Fruit fly (Drosophila melanogaster) whole organism, embryonic: ENCODE measurements around the gene CG44362.

Source experiments
- Hand ChIP-seq: fragments of 200-800 bp; sonication (Bioruptor generic); optimal IDR thresholded peaks from 2 replicates; lab custom pipeline; 2017; ENCODE audit warnings: mild to moderate bottlenecking, missing biosample characterization, missing genetic modification reagents, missing genetic modification characterization
- Sin3A ChIP-seq: fragments of >200 bp; optimal IDR thresholded peaks from 2 replicates; lab custom pipeline; 2018
- Sox102F ChIP-seq: fragments of 200-800 bp; sonication (Bioruptor generic); optimal IDR thresholded peaks from 2 replicates; lab custom pipeline; 2018; ENCODE audit warnings: missing biosample characterization, mild to moderate bottlenecking, missing genetic modification characterization, moderate library complexity
- Spps ChIP-seq: fragments of 200-800 bp; sonication (Bioruptor generic); optimal IDR thresholded peaks from 2 replicates; lab custom pipeline; 2018; ENCODE audit warnings: missing biosample characterization, mild to moderate bottlenecking, missing genetic modification characterization
- fd3F ChIP-seq: fragments of 200-800 bp; sonication (Bioruptor generic); optimal IDR thresholded peaks from 2 replicates; lab custom pipeline; 2018; ENCODE audit warnings: missing biosample characterization, mild to moderate bottlenecking, missing genetic modification characterization, moderate library complexity
- grn ChIP-seq: fragments of 200-800 bp; sonication (Bioruptor generic); optimal IDR thresholded peaks from 3 replicates; lab custom pipeline; 2017; ENCODE audit warnings: missing biosample characterization, missing genetic modification characterization
- mam ChIP-seq: fragments of 200-800 bp; sonication (Bioruptor generic); optimal IDR thresholded peaks from 3 replicates; lab custom pipeline; 2016; ENCODE audit warnings: missing biosample characterization, missing genetic modification characterization
- prd ChIP-seq, 3 experiments: fragments of >200 bp in 2 of 3; fragments of 200-800 bp in 1 of 3; sonication (Bioruptor generic) in 1 of 3; optimal IDR thresholded peaks in 2 of 3; IDR thresholded peaks in 1 of 3; 2 replicates in 2 of 3; 3 replicates in 1 of 3; pipeline versions ENCODE4 v1.3.6 to Lab custom; 2017 to 2022; ENCODE audit warnings: missing biosample characterization in 1 of 3, missing genetic modification characterization in 1 of 3
- ranshi ChIP-seq: fragments of 200-800 bp; sonication (Bioruptor generic); IDR thresholded peaks from 2 replicates; pipeline ENCODE4 v1.3.6; 2022; ENCODE audit warnings: missing biosample characterization, missing genetic modification characterization
- sim ChIP-seq: fragments of 200-800 bp; sonication (Bioruptor generic); IDR thresholded peaks from 2 replicates; pipeline ENCODE4 v1.3.6; 2022; ENCODE audit warnings: missing biosample characterization, missing genetic modification characterization
- slp2 ChIP-seq: fragments of 200-800 bp; sonication (Bioruptor generic); optimal IDR thresholded peaks from 2 replicates; lab custom pipeline; 2016; ENCODE audit warnings: missing biosample characterization, missing genetic modification characterization
- unc-4 ChIP-seq: fragments of 200-800 bp; sonication (Bioruptor generic); IDR thresholded peaks from 2 replicates; pipeline ENCODE4 v1.3.6; 2022; ENCODE audit warnings: missing biosample characterization, missing genetic modification characterization; ENCODE audit not compliant: partially characterized antibody
- vfl ChIP-seq: fragments of 200-800 bp; sonication (Bioruptor generic); optimal IDR thresholded peaks from 2 replicates; lab custom pipeline; 2016; ENCODE audit warnings: missing biosample characterization, missing genetic modification characterization

DNA sequence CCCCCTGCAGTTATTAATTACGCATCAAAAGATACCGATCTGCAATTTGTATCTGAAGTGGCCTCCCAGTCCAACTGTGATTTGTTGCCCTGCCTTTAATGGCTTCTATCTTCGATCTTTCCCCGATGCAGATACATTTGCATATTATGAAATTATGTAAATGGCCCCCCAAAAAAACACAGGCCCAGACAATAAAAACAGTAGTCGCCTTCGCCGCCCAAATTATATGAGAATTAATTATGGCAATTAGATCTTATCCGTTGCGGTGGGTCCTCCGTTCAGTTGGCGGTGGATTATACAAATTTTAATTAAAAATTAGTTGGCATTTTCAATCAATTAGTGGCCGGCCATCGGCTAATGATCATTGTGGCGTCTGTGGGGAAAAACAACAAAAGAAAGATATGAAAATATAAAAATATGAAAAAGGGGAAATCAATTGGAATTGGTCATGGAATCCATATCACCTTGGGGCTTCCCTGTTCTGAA, 18.9 kb upstream of the CG44362 start:
- TF ChIP-seq fd3F (GFP tag; lab: Kevin White, UChicago) (no peak), ranshi (GFP tag; lab: Robert Waterston, UW) (no peak), grn (GFP tag; lab: Kevin White, UChicago) (peak; percentile 80), Sin3A (lab: Kevin White, UChicago) (no peak), vfl (GFP tag; lab: Kevin White, UChicago) (no peak), Hand (GFP tag; lab: Kevin White, UChicago) (no peak), Spps (tag; lab: Kevin White, UChicago) (no peak), mam (GFP tag; lab: Kevin White, UChicago) (no peak), sim (GFP tag; lab: Robert Waterston, UW) (no peak), unc-4 (GFP tag; lab: Robert Waterston, UW) (no peak), slp2 (GFP tag; lab: Kevin White, UChicago) (no peak), prd (optimal IDR thresholded peaks at IDR 0.05; lab: Kevin White, UChicago) (no peak), prd (GFP tag; IDR thresholded peaks at IDR 0.05; lab: Robert Waterston, UW) (no peak), Sox102F (GFP tag; lab: Kevin White, UChicago) (no peak)
